Worm (Caenorhabditis elegans) whole organism, L4 larva: ENCODE measurements around the gene ttr-37.

Source experiments
- D1046.2 ChIP-seq: fragments of 200-800 bp; sonication (Bioruptor generic); IDR thresholded peaks from 2 replicates; pipeline ENCODE4 v1.3.6; 2022; ENCODE audit warnings: missing genetic modification characterization, missing compliant biosample characterization
- F10B5.3 ChIP-seq: sonication (generic microtip); optimal IDR thresholded peaks from 2 replicates; lab custom pipeline; 2016; ENCODE audit warnings: mild to moderate bottlenecking, missing genetic modification characterization, missing compliant biosample characterization
- F49E8.2 ChIP-seq: sonication (generic microtip); optimal IDR thresholded peaks from 2 replicates; lab custom pipeline; 2016; ENCODE audit warnings: missing compliant biosample characterization, mild to moderate bottlenecking, missing genetic modification characterization, borderline replicate concordance
- T20F7.1 ChIP-seq: fragments of 200-800 bp; sonication (Bioruptor generic); optimal IDR thresholded peaks from 2 replicates; lab custom pipeline; 2018; ENCODE audit warnings: mild to moderate bottlenecking, missing genetic modification characterization, missing compliant biosample characterization
- T26A8.4 ChIP-seq: fragments of 200-800 bp; sonication (Bioruptor generic); IDR thresholded peaks from 2 replicates; pipeline ENCODE4 v1.3.6; 2022; ENCODE audit warnings: missing genetic modification characterization, missing compliant biosample characterization
- Y48G9A.11 ChIP-seq: fragments of 200-800 bp; sonication (Bioruptor generic); IDR thresholded peaks from 2 replicates; pipeline ENCODE4 v1.3.6; 2022; ENCODE audit warnings: missing genetic modification reagents, missing genetic modification characterization, missing compliant biosample characterization
- ZK337.2 ChIP-seq: fragments of 200-800 bp; sonication (Bioruptor generic); IDR thresholded peaks from 2 replicates; pipeline ENCODE4 v1.3.6; 2022; ENCODE audit warnings: missing genetic modification reagents, missing genetic modification characterization, missing compliant biosample characterization
- aly-2 ChIP-seq: sonication (generic microtip); optimal IDR thresholded peaks from 2 replicates; lab custom pipeline; 2018; ENCODE audit warnings: missing biosample characterization, missing genetic modification characterization
- ceh-20 ChIP-seq: fragments of 200-800 bp; sonication (Bioruptor generic); IDR thresholded peaks from 2 replicates; pipeline ENCODE4 v1.3.6; 2022; ENCODE audit warnings: missing genetic modification reagents, missing genetic modification characterization, missing compliant biosample characterization
- ceh-32 ChIP-seq: sonication (generic microtip); optimal IDR thresholded peaks from 2 replicates; lab custom pipeline; 2016; ENCODE audit warnings: mild to moderate bottlenecking, missing genetic modification characterization, missing compliant biosample characterization; ENCODE audit not compliant: poor library complexity
- ces-1 ChIP-seq: fragments of 150-350 bp; sonication (generic microtip); optimal IDR thresholded peaks from 4 replicates; lab custom pipeline; 2014; ENCODE audit warnings: missing biosample characterization, missing genetic modification reagents, missing genetic modification characterization
- daf-16 ChIP-seq, 3 experiments: sonication (generic microtip); optimal IDR thresholded peaks; 2 replicates each; lab custom pipeline; 2016 to 2017; ENCODE audit warnings: missing genetic modification characterization in 3 of 3, missing genetic modification reagents in 3 of 3, mild to moderate bottlenecking in 2 of 3, missing compliant biosample characterization in 2 of 3, missing biosample characterization in 1 of 3, moderate library complexity in 1 of 3
- dmd-6 ChIP-seq: fragments of 200-800 bp; sonication (Bioruptor generic); IDR thresholded peaks from 2 replicates; pipeline ENCODE4 v1.3.6; 2022; ENCODE audit warnings: missing genetic modification reagents, missing genetic modification characterization, missing compliant biosample characterization
- dpl-1 ChIP-seq: fragments of 150-350 bp; optimal IDR thresholded peaks from 2 replicates; lab custom pipeline; 2014; ENCODE audit warnings: missing biosample characterization, missing genetic modification reagents, missing genetic modification characterization
- dve-1 ChIP-seq: sonication (generic microtip); optimal IDR thresholded peaks from 2 replicates; lab custom pipeline; 2017; ENCODE audit warnings: antibody characterized with exemption, mild to moderate bottlenecking, missing genetic modification characterization, missing compliant biosample characterization; ENCODE audit not compliant: insufficient read depth
- egl-27 ChIP-seq: sonication (generic microtip); optimal IDR thresholded peaks from 3 replicates; lab custom pipeline; 2017; ENCODE audit warnings: missing biosample characterization, missing genetic modification reagents, missing genetic modification characterization
- hif-1 ChIP-seq, 2 experiments: sonication (generic microtip); optimal IDR thresholded peaks; 2 replicates each; lab custom pipeline; 2016 to 2017; ENCODE audit warnings: missing compliant biosample characterization in 2 of 2, missing genetic modification characterization in 2 of 2, missing genetic modification reagents in 2 of 2, missing genotype in 2 of 2, mild to moderate bottlenecking in 1 of 2
- hlh-11 ChIP-seq: fragments of 200-800 bp; sonication (Bioruptor generic); optimal IDR thresholded peaks from 2 replicates; lab custom pipeline; 2018; ENCODE audit warnings: mild to moderate bottlenecking, missing genetic modification characterization, missing compliant biosample characterization
- hlh-30 ChIP-seq: sonication (generic microtip); optimal IDR thresholded peaks from 2 replicates; lab custom pipeline; 2017; ENCODE audit warnings: antibody characterized with exemption, mild to moderate bottlenecking, missing genetic modification characterization, missing compliant biosample characterization; ENCODE audit not compliant: insufficient read depth
- jun-1 ChIP-seq: fragments of 150-350 bp; optimal IDR thresholded peaks from 2 replicates; lab custom pipeline; 2014; ENCODE audit warnings: missing biosample characterization, missing genetic modification reagents, missing genetic modification characterization
- lin-1 ChIP-seq: fragments of 200-800 bp; sonication (Bioruptor generic); IDR thresholded peaks from 2 replicates; pipeline ENCODE4 v1.3.6; 2022; ENCODE audit warnings: missing genetic modification reagents, missing genetic modification characterization, missing compliant biosample characterization
- mdt-29 ChIP-seq: fragments of 200-800 bp; sonication (Bioruptor generic); IDR thresholded peaks from 2 replicates; pipeline ENCODE4 v1.3.6; 2022; ENCODE audit warnings: missing genetic modification reagents, missing genetic modification characterization, missing compliant biosample characterization
- mep-1 ChIP-seq: fragments of 150-350 bp; sonication (generic microtip); optimal IDR thresholded peaks from 3 replicates; lab custom pipeline; 2014; ENCODE audit warnings: missing biosample characterization, missing genetic modification characterization
- mes-2 ChIP-seq: sonication (generic microtip); optimal IDR thresholded peaks from 2 replicates; lab custom pipeline; 2016; ENCODE audit warnings: missing genotype, mild to moderate bottlenecking, missing genetic modification characterization, missing compliant biosample characterization; ENCODE audit not compliant: poor library complexity, severe bottlenecking
- mxl-2 ChIP-seq: fragments of 200-800 bp; sonication (Bioruptor generic); conservative IDR thresholded peaks from 2 replicates; pipeline ENCODE4 v1.3.6; 2022; ENCODE audit warnings: missing genetic modification reagents, missing genetic modification characterization, missing compliant biosample characterization
- mxl-3 ChIP-seq: fragments of 200-800 bp; sonication (Bioruptor generic); optimal IDR thresholded peaks from 2 replicates; lab custom pipeline; 2018; ENCODE audit warnings: mild to moderate bottlenecking, missing genetic modification characterization, missing compliant biosample characterization
- nhr-10 ChIP-seq: fragments of 150-350 bp; optimal IDR thresholded peaks from 2 replicates; lab custom pipeline; 2014; ENCODE audit warnings: missing biosample characterization, missing genetic modification characterization
- nhr-102 ChIP-seq: sonication (generic microtip); optimal IDR thresholded peaks from 2 replicates; lab custom pipeline; 2016; ENCODE audit warnings: mild to moderate bottlenecking, missing genetic modification characterization, moderate library complexity, missing compliant biosample characterization
- nhr-111 ChIP-seq: fragments of 200-800 bp; sonication (Bioruptor generic); optimal IDR thresholded peaks from 2 replicates; lab custom pipeline; 2018; ENCODE audit warnings: mild to moderate bottlenecking, missing genetic modification characterization, missing compliant biosample characterization
- nhr-237 ChIP-seq: sonication (generic microtip); optimal IDR thresholded peaks from 2 replicates; lab custom pipeline; 2017; ENCODE audit warnings: missing biosample characterization, missing genetic modification characterization
- nhr-28 ChIP-seq: fragments of 150-350 bp; optimal IDR thresholded peaks from 2 replicates; lab custom pipeline; 2014; ENCODE audit warnings: missing biosample characterization, missing genetic modification characterization
- nhr-41 ChIP-seq: fragments of 200-800 bp; sonication (Bioruptor generic); IDR thresholded peaks from 2 replicates; pipeline ENCODE4 v1.3.6; 2022; ENCODE audit warnings: missing genetic modification reagents, missing genetic modification characterization, missing compliant biosample characterization
- nhr-48 ChIP-seq: sonication (generic microtip); optimal IDR thresholded peaks from 2 replicates; lab custom pipeline; 2016; ENCODE audit warnings: mild to moderate bottlenecking, missing genetic modification characterization, missing compliant biosample characterization
- nhr-77 ChIP-seq: fragments of 150-350 bp; optimal IDR thresholded peaks from 2 replicates; lab custom pipeline; 2014; ENCODE audit warnings: missing biosample characterization, missing genetic modification characterization
- php-3 ChIP-seq: fragments of 200-800 bp; sonication (Bioruptor generic); IDR thresholded peaks from 2 replicates; pipeline ENCODE4 v1.3.6; 2022; ENCODE audit warnings: missing genetic modification reagents, missing genetic modification characterization, missing compliant biosample characterization
- pqm-1 ChIP-seq: sonication (generic microtip); optimal IDR thresholded peaks from 2 replicates; lab custom pipeline; 2017; ENCODE audit warnings: missing biosample characterization, missing genetic modification characterization
- saeg-2 ChIP-seq: fragments of 200-800 bp; sonication (Bioruptor generic); IDR thresholded peaks from 2 replicates; pipeline ENCODE4 v1.3.6; 2022; ENCODE audit warnings: missing genetic modification reagents, missing genetic modification characterization, missing compliant biosample characterization
- sdz-12 ChIP-seq: fragments of 200-800 bp; sonication (Bioruptor generic); optimal IDR thresholded peaks from 2 replicates; lab custom pipeline; 2018; ENCODE audit warnings: mild to moderate bottlenecking, missing genetic modification characterization, missing compliant biosample characterization
- snpc-4 ChIP-seq: fragments of 150-350 bp; optimal IDR thresholded peaks from 2 replicates; lab custom pipeline; 2014; ENCODE audit warnings: missing biosample characterization, missing genetic modification characterization
- tra-1 ChIP-seq: fragments of 200-800 bp; sonication (Bioruptor generic); IDR thresholded peaks from 2 replicates; pipeline ENCODE4 v1.3.6; 2022; ENCODE audit warnings: missing genetic modification reagents, missing genetic modification characterization, missing compliant biosample characterization
- zag-1 ChIP-seq: fragments of 150-350 bp; optimal IDR thresholded peaks from 2 replicates; lab custom pipeline; 2014; ENCODE audit warnings: missing biosample characterization, missing genetic modification characterization
- zfp-2 ChIP-seq: sonication (generic microtip); optimal IDR thresholded peaks from 2 replicates; lab custom pipeline; 2016; ENCODE audit warnings: mild to moderate bottlenecking, missing genetic modification characterization, missing compliant biosample characterization
- zip-11 ChIP-seq: fragments of 200-800 bp; sonication (Bioruptor generic); IDR thresholded peaks from 2 replicates; pipeline ENCODE4 v1.3.6; 2022; ENCODE audit warnings: missing genetic modification characterization, missing compliant biosample characterization
- zip-2 ChIP-seq: fragments of 150-350 bp; optimal IDR thresholded peaks from 2 replicates; lab custom pipeline; 2014; ENCODE audit warnings: missing biosample characterization, missing genetic modification characterization
- ztf-11 ChIP-seq: fragments of 150-350 bp; optimal IDR thresholded peaks from 2 replicates; lab custom pipeline; 2014; ENCODE audit warnings: missing biosample characterization, missing genetic modification characterization
- ztf-7 ChIP-seq: fragments of 150-350 bp; optimal IDR thresholded peaks from 2 replicates; lab custom pipeline; 2014; ENCODE audit warnings: missing biosample characterization, missing genetic modification characterization

ttr-37 gene

ce11 chrX:1337009-1337408 lies at the start of gene ttr-37:
ttr-37 (minus strand) TSS chrX:1337175.
- peak; percentile 61 for TF ChIP-seq mdt-29 (GFP tag; lab: Robert Waterston, UW)
- TF ChIP-seq ces-1 (GFP tag; lab: Kevin White, UChicago) = no peak
- TF ChIP-seq T20F7.1 (GFP tag; lab: Kevin White, UChicago) = peak; percentile 33
- peak; percentile 91 for TF ChIP-seq hlh-11
- no peak for TF ChIP-seq jun-1 (tag; lab: Kevin White, UChicago)
- peak; percentile 70 for TF ChIP-seq nhr-48 (tag; lab: Kevin White, UChicago)
- TF ChIP-seq nhr-102 (tag; lab: Kevin White, UChicago) = peak; percentile 65
- no peak for TF ChIP-seq snpc-4 (tag; lab: Kevin White, UChicago)
- peak; percentile 84 for TF ChIP-seq pqm-1 (tag; lab: Kevin White, UChicago)
- peak in 1 of 2 experiments; percentile 69 for TF ChIP-seq hif-1 (tag; optimal IDR thresholded peaks at IDR 0.05; lab: Kevin White, UChicago)
- no peak for TF ChIP-seq ztf-7 (tag; lab: Kevin White, UChicago)
- TF ChIP-seq hlh-30 (tag; lab: Kevin White, UChicago) = peak; percentile 76
- no peak for TF ChIP-seq ceh-32
- TF ChIP-seq ZK337.2 (GFP tag; lab: Robert Waterston, UW) = no peak
- no peak for TF ChIP-seq ztf-11 (tag; lab: Kevin White, UChicago)
- TF ChIP-seq dmd-6 (GFP tag; lab: Robert Waterston, UW) = peak; percentile 90
- no peak for TF ChIP-seq zip-11 (GFP tag; lab: Robert Waterston, UW)
- TF ChIP-seq D1046.2 (GFP tag; lab: Robert Waterston, UW) = no peak
- no peak for TF ChIP-seq nhr-111 (GFP tag; lab: Kevin White, UChicago)
- peak; percentile 87 for TF ChIP-seq dve-1 (tag; lab: Kevin White, UChicago)
- no peak for TF ChIP-seq mxl-3 (GFP tag; lab: Kevin White, UChicago)
- peak; percentile 85; the same call in 1 of the 2 replicates for TF ChIP-seq tra-1 (GFP tag; lab: Robert Waterston, UW)
- TF ChIP-seq zfp-2 = no peak
- no peak for TF ChIP-seq F10B5.3 (tag; lab: Kevin White, UChicago)
- peak; percentile 51 for TF ChIP-seq mes-2 (tag; lab: Kevin White, UChicago)
- peak; percentile 82 for TF ChIP-seq nhr-77 (tag; lab: Kevin White, UChicago)
- peak; percentile 80 for TF ChIP-seq ceh-20 (GFP tag; lab: Robert Waterston, UW)
- peak; percentile 98 for TF ChIP-seq nhr-28 (tag; lab: Kevin White, UChicago)
- TF ChIP-seq aly-2 (tag; lab: Kevin White, UChicago) = no peak
- TF ChIP-seq mep-1 (tag; lab: Kevin White, UChicago) = peak; percentile 45
- TF ChIP-seq saeg-2 (GFP tag; lab: Robert Waterston, UW) = peak; percentile 44; the same call in 1 of the 2 replicates
- TF ChIP-seq daf-16 (GFP tag; optimal IDR thresholded peaks at IDR 0.05; lab: Kevin White, UChicago) = no peak
- TF ChIP-seq daf-16 (tag; optimal IDR thresholded peaks at IDR 0.05; lab: Kevin White, UChicago) = peak; percentile 93
- no peak for TF ChIP-seq nhr-237 (tag; lab: Kevin White, UChicago)
- TF ChIP-seq egl-27 (tag; lab: Kevin White, UChicago) = no peak
- peak; percentile 97 for TF ChIP-seq php-3 (GFP tag; lab: Robert Waterston, UW)
- no peak for TF ChIP-seq mxl-2 (GFP tag; lab: Robert Waterston, UW)
- no peak for TF ChIP-seq F49E8.2 (tag; lab: Kevin White, UChicago)
- TF ChIP-seq nhr-10 (tag; lab: Kevin White, UChicago) = peak; percentile 49
- no peak for TF ChIP-seq sdz-12 (GFP tag; lab: Kevin White, UChicago)

DNA sequence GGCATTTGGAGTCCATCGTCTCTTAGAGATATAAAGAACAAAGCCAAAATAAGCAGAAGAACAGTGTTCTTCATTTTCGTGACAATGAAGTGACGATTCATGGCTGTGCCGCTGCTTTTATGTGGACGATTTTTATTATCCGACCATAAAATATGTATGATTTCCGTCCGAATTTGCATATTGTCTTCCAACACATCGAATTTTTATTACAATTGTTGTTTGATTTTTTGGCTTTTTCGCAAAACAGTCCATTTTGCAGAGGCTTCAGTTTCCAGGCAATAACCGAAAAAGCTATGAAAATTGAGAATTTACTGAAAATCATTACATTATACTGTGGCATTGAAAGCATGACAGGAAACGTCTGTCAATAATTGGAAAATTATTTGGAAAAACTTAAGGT lies 47.6 kb upstream of the ttr-37 start, which contains the start of gene F56C3.8:
Gene F56C3.8, minus strand, starts transcription at position 101 of the 400 bp plus-strand sequence.
- no peak for TF ChIP-seq dpl-1 (GFP tag; lab: Kevin White, UChicago)
- no peak for TF ChIP-seq T26A8.4
- no peak for TF ChIP-seq nhr-41 (GFP tag; lab: Robert Waterston, UW)
- no peak for TF ChIP-seq zip-2 (tag; lab: Kevin White, UChicago)
- TF ChIP-seq lin-1 = no peak
- no peak for TF ChIP-seq zag-1
- 0 out of 2 replicates have a peak, but pooled peaks have one; percentile 28 for TF ChIP-seq Y48G9A.11
